Worm (Caenorhabditis elegans) whole organism, mixed stage, embryonic: ENCODE data around the gene Y57G11C.43.
A peak's percentile ranks its signal among the peaks of the same experiment; 100 is the strongest.

ENCODE experiments used
- M03D4.4 ChIP-seq: sonication (generic microtip); optimal IDR thresholded peaks from 2 replicates; lab custom pipeline; 2017; ENCODE audit warnings: mild to moderate bottlenecking, missing genetic modification characterization, missing compliant biosample characterization
- bed-3 ChIP-seq: fragments of 200-800 bp; sonication (Bioruptor generic); optimal IDR thresholded peaks from 3 replicates; lab custom pipeline; 2018; ENCODE audit warnings: mild to moderate bottlenecking, missing genetic modification characterization, moderate library complexity, missing compliant biosample characterization
- blmp-1 ChIP-seq: fragments of 150-350 bp; optimal IDR thresholded peaks from 2 replicates; lab custom pipeline; 2014; ENCODE audit warnings: missing biosample characterization, missing genetic modification characterization
- ceh-39 ChIP-seq: fragments of 150-350 bp; optimal IDR thresholded peaks from 2 replicates; lab custom pipeline; 2014; ENCODE audit warnings: missing biosample characterization, missing genetic modification characterization
- ceh-43 ChIP-seq: fragments of 200-800 bp; sonication (Bioruptor generic); optimal IDR thresholded peaks from 2 replicates; lab custom pipeline; 2018; ENCODE audit warnings: mild to moderate bottlenecking, missing genetic modification characterization, moderate library complexity, missing compliant biosample characterization
- ceh-83 ChIP-seq: fragments of 200-800 bp; sonication (Bioruptor generic); optimal IDR thresholded peaks from 2 replicates; lab custom pipeline; 2018; ENCODE audit warnings: mild to moderate bottlenecking, missing genetic modification characterization, missing compliant biosample characterization
- ces-1 ChIP-seq: fragments of 150-350 bp; optimal IDR thresholded peaks from 2 replicates; lab custom pipeline; 2014; ENCODE audit warnings: missing biosample characterization, missing genetic modification reagents, missing genetic modification characterization
- cnd-1 ChIP-seq: fragments of 200-800 bp; sonication (Bioruptor generic); optimal IDR thresholded peaks from 2 replicates; lab custom pipeline; 2018; ENCODE audit warnings: mild to moderate bottlenecking, missing genetic modification characterization, missing compliant biosample characterization
- drap-1 ChIP-seq: fragments of 200-800 bp; sonication (Bioruptor generic); optimal IDR thresholded peaks from 3 replicates; lab custom pipeline; 2018; ENCODE audit warnings: mild to moderate bottlenecking, missing genetic modification characterization, missing compliant biosample characterization
- elt-1 ChIP-seq: sonication (generic microtip); optimal IDR thresholded peaks from 2 replicates; lab custom pipeline; 2017; ENCODE audit warnings: missing genetic modification characterization, mild to moderate bottlenecking, missing compliant biosample characterization, antibody characterized with exemption, moderate library complexity, borderline replicate concordance; ENCODE audit not compliant: insufficient read depth
- elt-3 ChIP-seq: fragments of 150-350 bp; optimal IDR thresholded peaks from 2 replicates; lab custom pipeline; 2014; ENCODE audit warnings: missing biosample characterization, missing genetic modification characterization
- flh-1 ChIP-seq: fragments of 200-800 bp; sonication (Bioruptor generic); optimal IDR thresholded peaks from 2 replicates; lab custom pipeline; 2018; ENCODE audit warnings: mild to moderate bottlenecking, missing genetic modification characterization, moderate library complexity, missing compliant biosample characterization
- ham-2 ChIP-seq: fragments of 200-800 bp; sonication (Bioruptor generic); optimal IDR thresholded peaks from 2 replicates; lab custom pipeline; 2018; ENCODE audit warnings: mild to moderate bottlenecking, missing genetic modification characterization, missing compliant biosample characterization
- hlh-1 ChIP-seq: fragments of 150-350 bp; optimal IDR thresholded peaks from 2 replicates; lab custom pipeline; 2014; ENCODE audit warnings: missing biosample characterization, missing genetic modification reagents, missing genetic modification characterization
- lin-13 ChIP-seq: fragments of 150-350 bp; optimal IDR thresholded peaks from 2 replicates; lab custom pipeline; 2014; ENCODE audit warnings: missing biosample characterization, missing genetic modification characterization
- lin-32 ChIP-seq: fragments of 200-800 bp; sonication (Bioruptor generic); optimal IDR thresholded peaks from 2 replicates; lab custom pipeline; 2018; ENCODE audit warnings: mild to moderate bottlenecking, missing genetic modification characterization, missing compliant biosample characterization
- lsy-2 ChIP-seq: fragments of 150-350 bp; optimal IDR thresholded peaks from 2 replicates; lab custom pipeline; 2014; ENCODE audit warnings: missing biosample characterization, missing genetic modification characterization
- mab-5 ChIP-seq: fragments of 150-350 bp; optimal IDR thresholded peaks from 2 replicates; lab custom pipeline; 2014; ENCODE audit warnings: missing biosample characterization, missing genetic modification characterization
- mep-1 ChIP-seq: fragments of 150-350 bp; optimal IDR thresholded peaks from 2 replicates; lab custom pipeline; 2017; ENCODE audit warnings: missing biosample characterization, missing genetic modification reagents, missing genetic modification characterization, inconsistent platforms
- mls-2 ChIP-seq: sonication (generic microtip); optimal IDR thresholded peaks from 2 replicates; lab custom pipeline; 2016; ENCODE audit warnings: mild to moderate bottlenecking, missing genetic modification characterization, moderate library complexity, missing compliant biosample characterization
- nhr-12 ChIP-seq: fragments of 150-350 bp; optimal IDR thresholded peaks from 2 replicates; lab custom pipeline; 2014; ENCODE audit warnings: missing biosample characterization, missing genetic modification characterization
- nhr-2 ChIP-seq: fragments of 150-350 bp; optimal IDR thresholded peaks from 2 replicates; lab custom pipeline; 2014; ENCODE audit warnings: missing biosample characterization, missing genetic modification characterization
- nhr-237 ChIP-seq: fragments of 150-350 bp; optimal IDR thresholded peaks from 2 replicates; lab custom pipeline; 2014; ENCODE audit warnings: missing biosample characterization, missing genetic modification characterization
- nhr-28 ChIP-seq: fragments of 150-350 bp; optimal IDR thresholded peaks from 2 replicates; lab custom pipeline; 2014; ENCODE audit warnings: missing biosample characterization, missing genetic modification characterization
- nhr-76 ChIP-seq: sonication (generic microtip); optimal IDR thresholded peaks from 2 replicates; lab custom pipeline; 2017; ENCODE audit warnings: missing biosample characterization, missing genetic modification characterization
- pha-4 ChIP-seq: fragments of 150-350 bp; optimal IDR thresholded peaks from 2 replicates; lab custom pipeline; 2018; ENCODE audit warnings: missing biosample characterization, missing genetic modification reagents, missing genetic modification characterization
- sem-2 ChIP-seq: fragments of 200-800 bp; sonication (Bioruptor generic); optimal IDR thresholded peaks from 2 replicates; lab custom pipeline; 2018; ENCODE audit warnings: mild to moderate bottlenecking, missing genetic modification characterization, missing compliant biosample characterization
- snpc-4 ChIP-seq: fragments of 150-350 bp; optimal IDR thresholded peaks from 2 replicates; lab custom pipeline; 2014; ENCODE audit warnings: missing biosample characterization, missing genetic modification characterization
- sptf-1 ChIP-seq: sonication (generic microtip); optimal IDR thresholded peaks from 2 replicates; lab custom pipeline; 2017; ENCODE audit warnings: mild to moderate bottlenecking, missing genetic modification characterization, moderate library complexity, missing compliant biosample characterization
- tbx-8 ChIP-seq: fragments of 200-800 bp; sonication (Bioruptor generic); optimal IDR thresholded peaks from 2 replicates; lab custom pipeline; 2018; ENCODE audit warnings: mild to moderate bottlenecking, missing genetic modification characterization, moderate library complexity, missing compliant biosample characterization
- unc-120 ChIP-seq: sonication (generic microtip); optimal IDR thresholded peaks from 2 replicates; lab custom pipeline; 2017; ENCODE audit warnings: missing genetic modification characterization, missing compliant biosample characterization; ENCODE audit not compliant: poor library complexity, severe bottlenecking
- unc-39 ChIP-seq: fragments of 150-350 bp; optimal IDR thresholded peaks from 2 replicates; lab custom pipeline; 2014; ENCODE audit warnings: missing biosample characterization, missing genetic modification characterization
- unc-62 ChIP-seq: fragments of 150-350 bp; optimal IDR thresholded peaks from 2 replicates; lab custom pipeline; 2014; ENCODE audit warnings: missing biosample characterization, missing genetic modification reagents, missing genetic modification characterization
- zip-8 ChIP-seq: fragments of 150-350 bp; optimal IDR thresholded peaks from 2 replicates; lab custom pipeline; 2014; ENCODE audit warnings: missing biosample characterization, missing genetic modification characterization
- ztf-11 ChIP-seq: fragments of 150-350 bp; optimal IDR thresholded peaks from 2 replicates; lab custom pipeline; 2014; ENCODE audit warnings: missing biosample characterization, missing genetic modification characterization

The Y57G11C.43 gene

DNA sequence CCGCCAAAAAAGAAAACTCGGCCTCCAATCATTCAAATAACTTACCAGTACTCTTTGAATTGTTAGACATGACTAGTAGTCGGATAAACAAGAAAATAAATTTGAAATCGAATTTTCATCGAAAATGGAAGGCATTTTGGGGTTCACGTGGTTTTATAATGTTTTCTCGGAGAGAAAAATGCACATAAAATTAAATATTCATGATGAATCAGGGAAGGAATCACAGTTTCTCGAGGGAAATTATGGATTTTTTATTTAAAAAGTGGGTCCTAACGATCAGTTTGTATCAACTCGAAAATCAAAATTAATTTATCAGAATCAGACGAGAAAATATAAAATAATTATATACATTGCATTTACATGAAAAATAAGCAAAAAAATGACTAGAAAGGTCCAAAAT lies 3.9 kb upstream of the Y57G11C.43 start, which contains the start of gene Y57G11C.5:
Y57G11C.5 (minus strand) TSS at position 101 of the 400 bp plus-strand sequence.
- TF ChIP-seq mab-5 = no peak
- TF ChIP-seq elt-3 (tag; lab: Kevin White, UChicago) = no peak
- no peak for TF ChIP-seq ces-1
- TF ChIP-seq mep-1 (tag; lab: Kevin White, UChicago) = no peak
- no peak for TF ChIP-seq unc-62 (GFP tag; lab: Kevin White, UChicago)
- no peak for TF ChIP-seq hlh-1
- no peak for TF ChIP-seq cnd-1 (tag; lab: Kevin White, UChicago)
- no peak for TF ChIP-seq sem-2 (GFP tag; lab: Kevin White, UChicago)
- no peak for TF ChIP-seq mls-2 (tag; lab: Kevin White, UChicago)
- TF ChIP-seq, all 35 proteins: peak for 0

DNA sequence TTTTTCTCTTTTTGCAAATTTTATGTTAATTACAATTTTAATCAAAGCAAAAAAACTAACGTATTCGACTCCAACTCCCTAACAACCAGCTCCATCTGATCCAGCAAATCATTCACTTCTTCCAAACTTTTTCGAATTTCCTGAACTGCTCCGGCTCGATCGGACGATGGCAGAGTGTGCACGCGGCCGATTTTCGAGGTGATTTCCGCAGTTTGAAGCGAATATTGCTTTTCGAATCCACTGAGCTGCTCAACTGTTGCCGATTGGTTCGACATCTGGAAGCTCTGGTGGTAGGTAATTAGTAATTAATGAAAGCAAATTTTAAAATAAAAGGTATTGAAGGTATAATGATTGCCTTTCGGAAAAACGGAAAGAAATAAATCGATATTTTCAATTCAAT lies 2.9 kb upstream of the Y57G11C.43 start, which contains the start of gene vti-1:
vti-1 (minus strand) TSS at position 284 of the 400 bp plus-strand sequence.
- TF ChIP-seq hlh-1 (no peak), ces-1 (no peak), ham-2 (GFP tag; lab: Kevin White, UChicago) (no peak), unc-62 (GFP tag; lab: Kevin White, UChicago) (no peak), nhr-12 (tag; lab: Kevin White, UChicago) (no peak)
- TF ChIP-seq, all 35 proteins: peak for 0

DNA sequence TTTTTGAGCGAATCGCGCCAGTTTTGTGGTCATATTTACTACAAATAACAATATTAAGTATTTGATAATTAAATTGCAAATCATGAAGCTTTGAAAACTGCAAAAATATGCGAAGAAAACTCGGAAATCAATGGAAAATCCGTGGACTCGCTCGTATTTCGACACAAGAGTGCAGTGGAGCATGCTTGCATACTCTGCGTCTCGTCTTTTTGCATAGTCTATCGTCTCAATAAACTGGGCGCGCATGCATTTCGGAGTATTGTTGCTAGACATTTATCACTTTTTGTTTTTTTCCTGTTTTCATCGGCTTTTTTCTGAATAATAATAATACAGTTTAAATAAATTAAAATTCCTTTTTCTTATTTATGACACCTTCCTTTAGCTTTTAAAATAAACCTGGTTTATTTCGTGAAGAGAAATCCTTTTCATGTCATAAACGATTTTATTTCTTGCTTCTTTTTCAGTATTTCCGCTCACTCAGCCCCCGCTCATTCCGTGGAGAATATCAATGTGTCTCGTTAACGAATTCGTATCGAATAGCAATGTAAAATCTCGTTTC lies 1.5 kb upstream of the Y57G11C.43 start, which contains the start of the genes mrps-7 and Y57G11C.3:
mrps-7 (minus strand) TSS at position 38 of the 559 bp plus-strand sequence.
Y57G11C.3 (plus strand) TSS at position 509 of the 559 bp plus-strand sequence.
- TF ChIP-seq cnd-1 (tag; lab: Kevin White, UChicago) = peak; percentile 48
- no peak for TF ChIP-seq sem-2 (GFP tag; lab: Kevin White, UChicago)
- TF ChIP-seq unc-62 (GFP tag; lab: Kevin White, UChicago) = peak; percentile 44
- TF ChIP-seq nhr-237 = peak; percentile 92
- TF ChIP-seq pha-4 (tag; lab: Kevin White, UChicago) = peak; percentile 94
- peak; percentile 41 for TF ChIP-seq hlh-1
- TF ChIP-seq nhr-76 = no peak
- no peak for TF ChIP-seq bed-3 (GFP tag; lab: Kevin White, UChicago)
- TF ChIP-seq nhr-12 (tag; lab: Kevin White, UChicago) = no peak
- TF ChIP-seq lin-32 (GFP tag; lab: Kevin White, UChicago) = no peak
- TF ChIP-seq mep-1 (tag; lab: Kevin White, UChicago) = peak; percentile 95
- TF ChIP-seq blmp-1 = no peak
- no peak for TF ChIP-seq unc-120 (tag; lab: Kevin White, UChicago)
- no peak for TF ChIP-seq zip-8 (tag; lab: Kevin White, UChicago)
- peak; percentile 75 for TF ChIP-seq ces-1
- TF ChIP-seq flh-1 (GFP tag; lab: Kevin White, UChicago) = no peak
- peak; percentile 86 for TF ChIP-seq ceh-39 (tag; lab: Kevin White, UChicago)
- no peak for TF ChIP-seq snpc-4
- peak; percentile 6 for TF ChIP-seq sptf-1
- TF ChIP-seq M03D4.4 (tag; lab: Kevin White, UChicago) = peak; percentile 9
- TF ChIP-seq elt-3 (tag; lab: Kevin White, UChicago) = no peak
- TF ChIP-seq ceh-83 = no peak
- TF ChIP-seq nhr-28 (tag; lab: Kevin White, UChicago) = no peak
- no peak for TF ChIP-seq unc-39
- TF ChIP-seq ceh-43 (GFP tag; lab: Kevin White, UChicago) = no peak
- no peak for TF ChIP-seq ham-2 (GFP tag; lab: Kevin White, UChicago)
- no peak for TF ChIP-seq ztf-11 (tag; lab: Kevin White, UChicago)
- TF ChIP-seq elt-1 = no peak
- TF ChIP-seq tbx-8 (GFP tag; lab: Kevin White, UChicago) = no peak
- peak; percentile 4 for TF ChIP-seq mab-5
- TF ChIP-seq nhr-2 (tag; lab: Kevin White, UChicago) = peak; percentile 4
- no peak for TF ChIP-seq mls-2 (tag; lab: Kevin White, UChicago)
- peak; percentile 81 for TF ChIP-seq lsy-2 (tag; lab: Kevin White, UChicago)
- peak; percentile 23 for TF ChIP-seq drap-1 (GFP tag; lab: Kevin White, UChicago)
- TF ChIP-seq lin-13 = peak; percentile 92
